Fruit fly (Drosophila melanogaster) whole organism, adult: ENCODE measurements around the gene CG18135.

Experiments
- CG11617 ChIP-seq: fragments of 200-800 bp; sonication (Bioruptor generic); optimal IDR thresholded peaks from 2 replicates; lab custom pipeline; 2017; ENCODE audit warnings: mild to moderate bottlenecking, missing biosample characterization, missing genetic modification reagents, missing genetic modification characterization
- CG12768 ChIP-seq: fragments of 200-800 bp; sonication (Bioruptor generic); optimal IDR thresholded peaks from 2 replicates; lab custom pipeline; 2017; ENCODE audit warnings: missing biosample characterization, missing genetic modification characterization, mild to moderate bottlenecking, moderate library complexity, missing genetic modification reagents
- CG14711 ChIP-seq: fragments of 200-800 bp; sonication (Bioruptor generic); optimal IDR thresholded peaks from 2 replicates; lab custom pipeline; 2018; ENCODE audit warnings: missing biosample characterization, mild to moderate bottlenecking, missing genetic modification characterization, moderate library complexity
- CG1620 ChIP-seq: fragments of 200-800 bp; sonication (Bioruptor generic); optimal IDR thresholded peaks from 2 replicates; lab custom pipeline; 2016; ENCODE audit warnings: missing biosample characterization, missing genetic modification characterization
- CG33017 ChIP-seq: fragments of 200-800 bp; sonication (Bioruptor generic); optimal IDR thresholded peaks from 2 replicates; lab custom pipeline; 2018; ENCODE audit warnings: missing biosample characterization, mild to moderate bottlenecking, missing genetic modification characterization, moderate library complexity
- CG5204 ChIP-seq: fragments of 200-800 bp; sonication (Bioruptor generic); optimal IDR thresholded peaks from 2 replicates; lab custom pipeline; 2016; ENCODE audit warnings: missing biosample characterization, missing genetic modification characterization
- CG7045 ChIP-seq: fragments of 200-800 bp; sonication (Bioruptor generic); optimal IDR thresholded peaks from 2 replicates; lab custom pipeline; 2017; ENCODE audit warnings: missing biosample characterization, mild to moderate bottlenecking, missing genetic modification characterization
- CG7101 ChIP-seq: fragments of 200-800 bp; sonication (Bioruptor generic); optimal IDR thresholded peaks from 2 replicates; lab custom pipeline; 2018; ENCODE audit warnings: missing biosample characterization, mild to moderate bottlenecking, missing genetic modification characterization, moderate library complexity
- Clk ChIP-seq: fragments of 200-800 bp; sonication (Bioruptor generic); optimal IDR thresholded peaks from 2 replicates; lab custom pipeline; 2017; ENCODE audit warnings: missing biosample characterization, missing genetic modification characterization
- Crg-1 ChIP-seq: fragments of 200-800 bp; sonication (Bioruptor generic); optimal IDR thresholded peaks from 2 replicates; lab custom pipeline; 2016; ENCODE audit warnings: missing biosample characterization, missing genetic modification characterization
- Hr96 ChIP-seq: fragments of 200-800 bp; sonication (Bioruptor generic); optimal IDR thresholded peaks from 2 replicates; lab custom pipeline; 2016; ENCODE audit warnings: missing biosample characterization, missing genetic modification characterization
- Mnt ChIP-seq: fragments of 200-800 bp; sonication (Bioruptor generic); optimal IDR thresholded peaks from 2 replicates; lab custom pipeline; 2016; ENCODE audit warnings: missing biosample characterization, mild to moderate bottlenecking, missing genetic modification characterization
- bab1 ChIP-seq: fragments of 200-800 bp; sonication (Bioruptor generic); optimal IDR thresholded peaks from 3 replicates; lab custom pipeline; 2019; ENCODE audit warnings: missing biosample characterization, mild to moderate bottlenecking, missing genetic modification characterization, moderate library complexity
- cic ChIP-seq: fragments of 200-800 bp; sonication (Bioruptor generic); optimal IDR thresholded peaks from 2 replicates; lab custom pipeline; 2017; ENCODE audit warnings: missing biosample characterization, mild to moderate bottlenecking, missing genetic modification characterization, moderate library complexity
- cnc ChIP-seq, 2 experiments: fragments of >200 bp; optimal IDR thresholded peaks; 2 replicates each; lab custom pipeline; 2017
- kay ChIP-seq: fragments of 200-800 bp; sonication (Bioruptor generic); peaks from one replicate; lab custom pipeline; 2016; ENCODE audit warnings: missing biosample characterization, missing genetic modification characterization, borderline replicate concordance
- ovo ChIP-seq: fragments of 200-800 bp; sonication (Bioruptor generic); optimal IDR thresholded peaks from 2 replicates; lab custom pipeline; 2016; ENCODE audit warnings: missing biosample characterization, missing genetic modification characterization
- pad ChIP-seq: fragments of 200-800 bp; sonication (Bioruptor generic); optimal IDR thresholded peaks from 3 replicates; lab custom pipeline; 2017; ENCODE audit warnings: missing biosample characterization, missing genetic modification characterization, mild to moderate bottlenecking, moderate library complexity, missing genetic modification reagents
- tj ChIP-seq: fragments of 200-800 bp; sonication (Bioruptor generic); optimal IDR thresholded peaks from 3 replicates; lab custom pipeline; 2017; ENCODE audit warnings: missing biosample characterization, mild to moderate bottlenecking, missing genetic modification characterization, moderate library complexity
- toe ChIP-seq: fragments of 200-800 bp; sonication (Bioruptor generic); optimal IDR thresholded peaks from 2 replicates; lab custom pipeline; 2016; ENCODE audit warnings: missing biosample characterization, missing genetic modification characterization

The CG18135 gene

dm6 chr3L:19014802-19015201 is 16.7 kb upstream of the CG18135 start:
- no peak for TF ChIP-seq CG11617 (GFP tag; lab: Kevin White, UChicago)
- TF ChIP-seq CG5204 = no peak

DNA sequence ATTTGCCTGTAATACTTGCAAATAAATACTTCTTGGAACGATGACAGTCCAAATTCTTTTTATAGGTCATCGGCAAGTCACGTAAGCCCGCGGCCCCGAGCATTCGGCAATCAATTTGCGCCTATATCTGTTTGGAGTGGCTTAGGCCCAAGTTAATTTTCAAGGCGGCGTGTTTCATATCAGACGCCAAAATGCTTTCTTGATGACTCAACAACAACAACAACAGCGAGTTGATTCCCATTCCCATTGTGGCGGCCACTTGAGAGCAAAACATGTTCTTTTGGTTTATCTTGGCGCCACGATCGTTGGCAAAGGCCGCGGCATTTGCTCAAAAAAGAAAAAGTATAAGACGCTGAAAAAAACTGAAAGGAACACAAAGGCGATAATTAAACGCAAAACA is 16.0 kb upstream of the CG18135 start:
- TF ChIP-seq bab1 (GFP tag; lab: Kevin White, UChicago) (no peak), kay (GFP tag; lab: Kevin White, UChicago) (no peak), CG7101 (no peak), Clk (GFP tag; lab: Kevin White, UChicago) (no peak), toe (no peak), ovo (GFP tag; lab: Kevin White, UChicago) (no peak), CG7045 (GFP tag; lab: Kevin White, UChicago) (no peak), Mnt (no peak), CG11617 (GFP tag; lab: Kevin White, UChicago) (no peak), tj (GFP tag; lab: Kevin White, UChicago) (no peak), CG5204 (no peak), CG14711 (tag; lab: Kevin White, UChicago) (no peak), Crg-1 (GFP tag; lab: Kevin White, UChicago) (no peak), cnc (optimal IDR thresholded peaks at IDR 0.05; lab: Kevin White, UChicago) (no peak), CG33017 (tag; lab: Kevin White, UChicago) (no peak)

DNA sequence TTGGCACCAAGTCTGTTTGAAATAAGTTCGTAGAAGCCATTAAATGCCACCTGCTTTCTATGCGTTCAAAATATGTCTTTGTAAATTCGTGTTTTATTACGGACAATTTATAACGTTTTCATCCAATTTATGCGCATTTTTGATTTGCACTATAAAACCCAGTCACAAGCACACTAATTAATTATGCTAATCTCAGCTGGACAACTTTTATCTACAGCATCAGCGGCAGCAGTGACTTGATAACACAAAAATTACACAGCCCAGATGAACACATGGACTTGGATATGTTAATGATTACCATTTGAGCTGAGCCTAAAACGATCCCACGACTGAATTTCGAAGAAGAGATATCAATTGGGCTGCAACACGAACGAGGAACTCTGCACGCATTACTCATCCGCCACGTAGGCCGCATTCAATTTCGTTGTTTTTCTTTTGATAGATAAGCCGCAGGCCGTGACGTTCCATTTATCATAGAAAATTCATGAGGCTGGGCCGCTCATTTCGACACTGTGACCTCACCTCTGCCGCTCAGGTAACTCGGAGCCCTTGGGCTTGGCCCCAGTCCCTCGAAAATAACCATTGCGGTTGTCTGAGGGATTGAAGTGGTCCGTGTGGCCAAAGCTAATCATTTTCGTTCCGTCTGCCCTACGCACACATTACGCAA is 15.1 kb upstream of the CG18135 start:
- TF ChIP-seq toe (no peak), tj (GFP tag; lab: Kevin White, UChicago) (no peak), CG7045 (GFP tag; lab: Kevin White, UChicago) (no peak), CG11617 (GFP tag; lab: Kevin White, UChicago) (no peak), Mnt (no peak), CG5204 (no peak), CG1620 (GFP tag; lab: Kevin White, UChicago) (no peak), kay (GFP tag; lab: Kevin White, UChicago) (no peak), pad (no peak), cic (GFP tag; lab: Kevin White, UChicago) (no peak), CG14711 (tag; lab: Kevin White, UChicago) (no peak), Crg-1 (GFP tag; lab: Kevin White, UChicago) (no peak)

- no peak for TF ChIP-seq tj (GFP tag; lab: Kevin White, UChicago)
- TF ChIP-seq CG1620 (GFP tag; lab: Kevin White, UChicago) = no peak
- no peak for TF ChIP-seq CG11617 (GFP tag; lab: Kevin White, UChicago)
Measured at dm6 chr3L:19011174-19011573, 13.1 kb upstream of the CG18135 start.

DNA sequence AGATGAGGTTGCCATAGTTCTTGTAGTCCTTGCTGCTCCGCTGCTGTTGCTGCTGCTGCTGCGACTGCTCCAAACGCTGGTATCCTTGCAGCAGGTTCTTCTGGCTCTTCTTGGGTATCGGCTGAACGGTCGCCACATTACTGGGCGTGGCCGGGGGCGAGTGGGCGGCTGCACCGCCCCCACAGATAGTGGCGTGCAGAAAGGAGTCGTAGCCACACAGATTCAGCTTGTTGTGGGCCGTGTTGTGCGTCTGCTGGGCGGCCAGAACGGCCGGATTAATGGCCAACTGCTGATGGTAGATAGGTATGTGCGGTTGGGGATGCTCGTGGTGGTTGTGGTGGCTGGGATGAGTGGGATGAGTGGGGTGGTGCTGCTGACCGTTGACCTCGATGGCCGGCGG is 7.3 kb upstream of the CG18135 start:
- TF ChIP-seq Hr96 (GFP tag; lab: Kevin White, UChicago) = no peak

- no peak for TF ChIP-seq CG1620 (GFP tag; lab: Kevin White, UChicago)
- TF ChIP-seq bab1 (GFP tag; lab: Kevin White, UChicago) = no peak
- TF ChIP-seq Mnt = no peak
- TF ChIP-seq cic (GFP tag; lab: Kevin White, UChicago) = no peak
- no peak for TF ChIP-seq ovo (GFP tag; lab: Kevin White, UChicago)
- no peak for TF ChIP-seq CG11617 (GFP tag; lab: Kevin White, UChicago)
- no peak for TF ChIP-seq CG33017 (tag; lab: Kevin White, UChicago)
- no peak for TF ChIP-seq kay (GFP tag; lab: Kevin White, UChicago)
- TF ChIP-seq CG5204 = no peak
- no peak for TF ChIP-seq CG7045 (GFP tag; lab: Kevin White, UChicago)
- TF ChIP-seq CG12768 (GFP tag; lab: Kevin White, UChicago) = no peak
- no peak for TF ChIP-seq Crg-1 (GFP tag; lab: Kevin White, UChicago)
- no peak for TF ChIP-seq CG7101
- TF ChIP-seq Clk (GFP tag; lab: Kevin White, UChicago) = no peak
- no peak for TF ChIP-seq cnc (optimal IDR thresholded peaks at IDR 0.05; lab: Kevin White, UChicago)
- no peak for TF ChIP-seq Hr96 (GFP tag; lab: Kevin White, UChicago)
- TF ChIP-seq toe = no peak
- no peak for TF ChIP-seq pad
- TF ChIP-seq tj (GFP tag; lab: Kevin White, UChicago) = no peak
Measured at dm6 chr3L:19004120-19004519, 6.0 kb upstream of the CG18135 start.

dm6 chr3L:19003220-19003619 is 5.1 kb upstream of the CG18135 start, which contains the start of gene SmydA-2:
Gene SmydA-2, minus strand, starts transcription at chr3L:19003252.
- no peak for TF ChIP-seq toe
- peak; percentile 6 for TF ChIP-seq kay (GFP tag; lab: Kevin White, UChicago)
- no peak for TF ChIP-seq cnc (optimal IDR thresholded peaks at IDR 0.05; lab: Kevin White, UChicago)

DNA sequence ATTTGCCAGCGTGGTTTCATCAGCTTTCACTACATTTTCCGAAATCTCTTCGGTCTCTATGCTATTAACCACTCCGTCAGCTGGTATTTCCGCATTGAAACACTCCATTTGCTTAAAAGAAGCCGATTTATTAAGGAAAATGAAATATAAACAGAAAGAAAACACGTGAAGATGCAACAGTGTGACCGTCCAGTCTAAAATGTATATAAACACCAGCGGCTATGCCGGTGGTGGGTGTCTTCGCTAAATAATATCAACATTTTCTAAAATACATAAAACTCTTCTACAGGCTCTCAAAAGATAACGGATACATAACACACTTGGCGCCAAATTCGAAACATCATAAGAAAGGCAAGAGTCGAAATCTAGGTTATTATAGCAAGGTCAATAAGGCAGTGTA is 2.3 kb upstream of the CG18135 start, which contains the start of gene CG3808:
TSS of gene CG3808 (minus strand) at position 196 of the 400 bp plus-strand sequence.
- TF ChIP-seq CG1620 (GFP tag; lab: Kevin White, UChicago) = peak; percentile 19
- peak; percentile 99 for TF ChIP-seq Mnt
- TF ChIP-seq bab1 (GFP tag; lab: Kevin White, UChicago) = no peak
- TF ChIP-seq CG11617 (GFP tag; lab: Kevin White, UChicago) = peak; percentile 5
- TF ChIP-seq cic (GFP tag; lab: Kevin White, UChicago) = peak; percentile 29
- TF ChIP-seq Crg-1 (GFP tag; lab: Kevin White, UChicago) = peak; percentile 57
